Worm (Caenorhabditis elegans) whole organism, L2 larva: Measurements from ENCODE around the gene hcp-1.

ENCODE experiments used
- C34F6.9 ChIP-seq: fragments of 150-350 bp; optimal IDR thresholded peaks from 2 replicates; lab custom pipeline; 2014; ENCODE audit warnings: missing biosample characterization, missing genetic modification characterization
- R02D3.7 ChIP-seq: fragments of 150-350 bp; optimal IDR thresholded peaks from 2 replicates; lab custom pipeline; 2014; ENCODE audit warnings: missing biosample characterization, missing genetic modification characterization
- alr-1 ChIP-seq: fragments of 150-350 bp; optimal IDR thresholded peaks from 2 replicates; lab custom pipeline; 2014; ENCODE audit warnings: missing biosample characterization, missing genetic modification characterization
- aly-2 ChIP-seq: fragments of 150-350 bp; optimal IDR thresholded peaks from 2 replicates; lab custom pipeline; 2014; ENCODE audit warnings: missing biosample characterization, missing genetic modification characterization
- elt-1 ChIP-seq: fragments of 150-350 bp; optimal IDR thresholded peaks from 2 replicates; lab custom pipeline; 2014; ENCODE audit warnings: missing biosample characterization, missing genetic modification characterization
- lsy-2 ChIP-seq, 2 experiments: fragments of 150-350 bp in 1 of 2; sonication (generic microtip) in 1 of 2; optimal IDR thresholded peaks; 2 replicates each; lab custom pipeline; 2014 to 2017; ENCODE audit warnings: missing biosample characterization in 2 of 2, missing genetic modification characterization in 2 of 2
- nhr-237 ChIP-seq: fragments of 150-350 bp; optimal IDR thresholded peaks from 2 replicates; lab custom pipeline; 2014; ENCODE audit warnings: missing biosample characterization, missing genetic modification characterization
- nhr-6 ChIP-seq: fragments of 150-350 bp; optimal IDR thresholded peaks from 2 replicates; lab custom pipeline; 2014; ENCODE audit warnings: missing biosample characterization, missing genetic modification characterization
- nhr-77 ChIP-seq: fragments of 150-350 bp; optimal IDR thresholded peaks from 2 replicates; lab custom pipeline; 2014; ENCODE audit warnings: missing biosample characterization, missing genetic modification characterization

DNA sequence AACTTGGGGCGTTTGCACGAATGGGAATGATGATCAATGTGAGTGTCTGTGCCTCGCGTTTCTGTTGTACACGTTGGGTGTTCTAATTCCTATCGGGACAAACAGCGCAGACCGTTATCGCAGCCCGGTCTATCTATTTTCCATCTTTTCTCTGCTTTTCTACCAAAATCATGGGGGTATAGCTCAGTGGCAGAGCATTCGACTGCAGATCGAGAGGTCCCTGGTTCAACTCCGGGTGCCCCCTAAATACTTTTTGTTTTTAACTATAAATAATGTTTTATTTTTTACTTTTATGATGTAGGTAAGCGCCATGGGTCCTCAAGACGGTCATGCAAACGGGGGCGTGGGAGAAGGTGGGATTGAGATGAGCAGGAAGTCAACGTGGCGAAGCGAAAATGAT lies 34.4 kb upstream of the hcp-1 start:
- no peak for TF ChIP-seq C34F6.9 (tag; lab: Kevin White, UChicago)
- TF ChIP-seq nhr-237 (tag; lab: Kevin White, UChicago), result no peak
- no peak for TF ChIP-seq R02D3.7 (tag; lab: Kevin White, UChicago)
- no peak for TF ChIP-seq aly-2 (tag; lab: Kevin White, UChicago)
- TF ChIP-seq alr-1 (tag; lab: Kevin White, UChicago), result no peak
- TF ChIP-seq elt-1, result no peak
- TF ChIP-seq nhr-77 (tag; lab: Kevin White, UChicago), result no peak
- no peak for TF ChIP-seq lsy-2 (tag; optimal IDR thresholded peaks at IDR 0.05; lab: Kevin White, UChicago)
- no peak for TF ChIP-seq nhr-6 (tag; lab: Kevin White, UChicago)
